Fruit fly (Drosophila melanogaster) whole organism, embryonic: ENCODE results near the gene teq.

ENCODE experiments used
- ATbp ChIP-seq: fragments of 200-800 bp; sonication (Bioruptor generic); optimal IDR thresholded peaks from 2 replicates; lab custom pipeline; 2017; ENCODE audit warnings: missing biosample characterization, mild to moderate bottlenecking, missing genetic modification characterization, missing genetic modification reagents
- CG10321 ChIP-seq: fragments of 200-800 bp; sonication (Bioruptor generic); IDR thresholded peaks from 2 replicates; pipeline ENCODE4 v1.3.6; 2022; ENCODE audit warnings: missing biosample characterization, missing genetic modification characterization
- CG10366 ChIP-seq: fragments of 200-800 bp; sonication (Bioruptor generic); IDR thresholded peaks from 2 replicates; pipeline ENCODE4 v1.3.6; 2022; ENCODE audit warnings: missing biosample characterization, missing genetic modification characterization
- CG10462 ChIP-seq: fragments of 200-800 bp; sonication (Bioruptor generic); optimal IDR thresholded peaks from 2 replicates; lab custom pipeline; 2016; ENCODE audit warnings: missing biosample characterization, missing genetic modification characterization
- CG10543 ChIP-seq: fragments of 200-800 bp; sonication (Bioruptor generic); optimal IDR thresholded peaks from 3 replicates; lab custom pipeline; 2017; ENCODE audit warnings: missing biosample characterization, mild to moderate bottlenecking, missing genetic modification characterization, moderate library complexity
- CG11504 ChIP-seq: fragments of 200-800 bp; sonication (Bioruptor generic); optimal IDR thresholded peaks from 3 replicates; lab custom pipeline; 2019; ENCODE audit warnings: missing biosample characterization, mild to moderate bottlenecking, missing genetic modification characterization, moderate library complexity
- CG13775 ChIP-seq: fragments of 200-800 bp; sonication (Bioruptor generic); optimal IDR thresholded peaks from 3 replicates; lab custom pipeline; 2017; ENCODE audit warnings: missing biosample characterization, mild to moderate bottlenecking, missing genetic modification characterization
- CG15514 ChIP-seq: fragments of 200-800 bp; sonication (Bioruptor generic); optimal IDR thresholded peaks from 3 replicates; lab custom pipeline; 2017; ENCODE audit warnings: missing biosample characterization, missing genetic modification characterization, mild to moderate bottlenecking, moderate library complexity, missing genetic modification reagents
- CG15601 ChIP-seq: fragments of 200-800 bp; sonication (Bioruptor generic); optimal IDR thresholded peaks from 3 replicates; lab custom pipeline; 2019; ENCODE audit warnings: missing biosample characterization, mild to moderate bottlenecking, missing genetic modification characterization, moderate library complexity
- CG16779 ChIP-seq: fragments of 200-800 bp; sonication (Bioruptor generic); IDR thresholded peaks from 2 replicates; pipeline ENCODE4 v1.3.6; 2022; ENCODE audit warnings: missing biosample characterization, missing genetic modification characterization
- CG17912 ChIP-seq: fragments of 200-800 bp; sonication (Bioruptor generic); optimal IDR thresholded peaks from 2 replicates; lab custom pipeline; 2018; ENCODE audit warnings: missing biosample characterization, mild to moderate bottlenecking, missing genetic modification characterization
- CG18476 ChIP-seq: fragments of 200-800 bp; sonication (Bioruptor generic); optimal IDR thresholded peaks from 2 replicates; lab custom pipeline; 2016; ENCODE audit warnings: missing biosample characterization, mild to moderate bottlenecking, missing genetic modification characterization
- CG30403 ChIP-seq: fragments of 200-800 bp; sonication (Bioruptor generic); optimal IDR thresholded peaks from 3 replicates; lab custom pipeline; 2016; ENCODE audit warnings: missing biosample characterization, missing genetic modification characterization
- CG4424 ChIP-seq: fragments of 200-800 bp; sonication (Bioruptor generic); optimal IDR thresholded peaks from 3 replicates; lab custom pipeline; 2016; ENCODE audit warnings: missing biosample characterization, missing genetic modification characterization
- CG5180 ChIP-seq: fragments of 200-800 bp; sonication (Bioruptor generic); optimal IDR thresholded peaks from 3 replicates; lab custom pipeline; 2017; ENCODE audit warnings: missing biosample characterization, missing genetic modification characterization, mild to moderate bottlenecking, moderate library complexity, missing genetic modification reagents
- CG8765 ChIP-seq: fragments of 200-800 bp; sonication (Bioruptor generic); IDR thresholded peaks from 2 replicates; pipeline ENCODE4 v1.3.6; 2022; ENCODE audit warnings: missing biosample characterization, missing genetic modification characterization
- CG9215 ChIP-seq: fragments of 200-800 bp; sonication (Bioruptor generic); IDR thresholded peaks from 2 replicates; pipeline ENCODE4 v1.3.6; 2022; ENCODE audit warnings: missing biosample characterization, missing genetic modification characterization
- CG9437 ChIP-seq: fragments of 200-800 bp; sonication (Bioruptor generic); optimal IDR thresholded peaks from 2 replicates; lab custom pipeline; 2018; ENCODE audit warnings: missing biosample characterization, mild to moderate bottlenecking, missing genetic modification characterization
- CG9727 ChIP-seq: fragments of 200-800 bp; sonication (Bioruptor generic); optimal IDR thresholded peaks from 3 replicates; lab custom pipeline; 2017; ENCODE audit warnings: missing biosample characterization, mild to moderate bottlenecking, missing genetic modification characterization
- CG9817 ChIP-seq: fragments of 200-800 bp; sonication (Bioruptor generic); optimal IDR thresholded peaks from 2 replicates; lab custom pipeline; 2018; ENCODE audit warnings: missing biosample characterization, mild to moderate bottlenecking, missing genetic modification characterization, moderate library complexity
- Chrac-16 ChIP-seq: fragments of 200-800 bp; sonication (Bioruptor generic); optimal IDR thresholded peaks from 3 replicates; lab custom pipeline; 2016; ENCODE audit warnings: missing biosample characterization, missing genetic modification characterization
- ERR ChIP-seq: fragments of 200-800 bp; sonication (Bioruptor generic); optimal IDR thresholded peaks from 2 replicates; lab custom pipeline; 2016; ENCODE audit warnings: missing biosample characterization, missing genetic modification characterization
- Hand ChIP-seq: fragments of 200-800 bp; sonication (Bioruptor generic); optimal IDR thresholded peaks from 2 replicates; lab custom pipeline; 2017; ENCODE audit warnings: mild to moderate bottlenecking, missing biosample characterization, missing genetic modification reagents, missing genetic modification characterization
- Hey ChIP-seq: fragments of 200-800 bp; sonication (Bioruptor generic); optimal IDR thresholded peaks from 3 replicates; lab custom pipeline; 2018; ENCODE audit warnings: missing biosample characterization, mild to moderate bottlenecking, missing genetic modification characterization
- HmgZ ChIP-seq: fragments of 200-800 bp; sonication (Bioruptor generic); optimal IDR thresholded peaks from 2 replicates; lab custom pipeline; 2018; ENCODE audit warnings: missing biosample characterization, mild to moderate bottlenecking, missing genetic modification characterization
- Hr51 ChIP-seq, 2 experiments: fragments of 200-800 bp; sonication (Bioruptor generic); optimal IDR thresholded peaks; 2 replicates in 1 of 2; 3 replicates in 1 of 2; lab custom pipeline; 2016 to 2018; ENCODE audit warnings: missing biosample characterization in 2 of 2, missing genetic modification characterization in 2 of 2, mild to moderate bottlenecking in 1 of 2, moderate library complexity in 1 of 2
- Lhr ChIP-seq: fragments of 200-800 bp; sonication (Bioruptor generic); optimal IDR thresholded peaks from 3 replicates; lab custom pipeline; 2017; ENCODE audit warnings: mild to moderate bottlenecking, missing biosample characterization, missing genetic modification reagents, missing genetic modification characterization
- Med ChIP-seq: fragments of 200-800 bp; sonication (Bioruptor generic); peaks from one replicate; lab custom pipeline; 2016; ENCODE audit warnings: missing biosample characterization, missing genetic modification characterization, mild to moderate bottlenecking, inconsistent platforms, moderate library complexity
- Ravus ChIP-seq: fragments of 200-800 bp; sonication (Bioruptor generic); IDR thresholded peaks from 2 replicates; pipeline ENCODE4 v1.3.6; 2022; ENCODE audit warnings: missing biosample characterization, missing genetic modification characterization
- Xrp1 ChIP-seq: fragments of 200-800 bp; sonication (Bioruptor generic); IDR thresholded peaks from 2 replicates; pipeline ENCODE4 v1.3.6; 2022; ENCODE audit warnings: missing biosample characterization, missing genetic modification characterization
- cg ChIP-seq: fragments of 200-800 bp; sonication (Bioruptor generic); optimal IDR thresholded peaks from 3 replicates; lab custom pipeline; 2019; ENCODE audit warnings: missing biosample characterization, mild to moderate bottlenecking, missing genetic modification characterization, moderate library complexity
- ci ChIP-seq: fragments of 200-800 bp; sonication (Bioruptor generic); IDR thresholded peaks from 3 replicates; pipeline ENCODE4 v1.3.6; 2022; ENCODE audit warnings: missing biosample characterization, missing genetic modification characterization
- dmrt99B ChIP-seq: fragments of 200-800 bp; sonication (Bioruptor generic); optimal IDR thresholded peaks from 2 replicates; lab custom pipeline; 2018; ENCODE audit warnings: missing biosample characterization, mild to moderate bottlenecking, missing genetic modification characterization, moderate library complexity
- grau ChIP-seq: fragments of 200-800 bp; optimal IDR thresholded peaks from 3 replicates; lab custom pipeline; 2019; ENCODE audit warnings: missing biosample characterization, mild to moderate bottlenecking, missing genetic modification characterization, moderate library complexity
- grn ChIP-seq: fragments of 200-800 bp; sonication (Bioruptor generic); optimal IDR thresholded peaks from 3 replicates; lab custom pipeline; 2017; ENCODE audit warnings: missing biosample characterization, missing genetic modification characterization
- hth ChIP-seq: fragments of >200 bp; optimal IDR thresholded peaks from 2 replicates; lab custom pipeline; 2017; ENCODE audit warnings: inconsistent platforms
- kay ChIP-seq: fragments of 200-800 bp; sonication (Bioruptor generic); optimal IDR thresholded peaks from 2 replicates; lab custom pipeline; 2016; ENCODE audit warnings: missing biosample characterization, missing genetic modification characterization
- klu ChIP-seq: fragments of 200-800 bp; sonication (Bioruptor generic); IDR thresholded peaks from 2 replicates; pipeline ENCODE4 v1.3.6; 2022; ENCODE audit warnings: missing biosample characterization, missing genetic modification characterization
- luna ChIP-seq: fragments of 200-800 bp; sonication (Bioruptor generic); optimal IDR thresholded peaks from 2 replicates; lab custom pipeline; 2016; ENCODE audit warnings: missing biosample characterization, missing genetic modification characterization
- org-1 ChIP-seq: fragments of 200-800 bp; sonication (Bioruptor generic); optimal IDR thresholded peaks from 2 replicates; lab custom pipeline; 2017; ENCODE audit warnings: missing biosample characterization, missing genetic modification characterization
- pan ChIP-seq, 4 experiments: fragments of >200 bp in 3 of 4; fragments of 200-800 bp in 1 of 4; sonication (Bioruptor generic) in 1 of 4; optimal IDR thresholded peaks in 3 of 4; IDR thresholded peaks in 1 of 4; 2 replicates each; pipeline versions ENCODE4 v1.3.6 to Lab custom; 2017 to 2022; ENCODE audit warnings: missing biosample characterization in 2 of 4, missing genetic modification characterization in 2 of 4, mixed read lengths in 1 of 4
- psq ChIP-seq: fragments of 200-800 bp; sonication (Bioruptor generic); optimal IDR thresholded peaks from 2 replicates; lab custom pipeline; 2017; ENCODE audit warnings: missing biosample characterization, missing genetic modification characterization
- pum ChIP-seq: fragments of 200-800 bp; sonication (Bioruptor generic); optimal IDR thresholded peaks from 2 replicates; lab custom pipeline; 2016; ENCODE audit warnings: missing biosample characterization, missing genetic modification characterization
- ranshi ChIP-seq: fragments of 200-800 bp; sonication (Bioruptor generic); IDR thresholded peaks from 2 replicates; pipeline ENCODE4 v1.3.6; 2022; ENCODE audit warnings: missing biosample characterization, missing genetic modification characterization
- sd ChIP-seq: fragments of 200-800 bp; sonication (Bioruptor generic); optimal IDR thresholded peaks from 3 replicates; lab custom pipeline; 2018; ENCODE audit warnings: missing biosample characterization, mild to moderate bottlenecking, missing genetic modification characterization, moderate library complexity
- sens ChIP-seq: fragments of 200-800 bp; sonication (Bioruptor generic); peaks from one replicate; lab custom pipeline; 2016; ENCODE audit warnings: missing biosample characterization, missing genetic modification characterization
- sima ChIP-seq: fragments of 200-800 bp; sonication (Bioruptor generic); optimal IDR thresholded peaks from 2 replicates; lab custom pipeline; 2016; ENCODE audit warnings: missing biosample characterization, missing genetic modification characterization
- sna ChIP-seq: fragments of 200-800 bp; sonication (Bioruptor generic); IDR thresholded peaks from 2 replicates; pipeline ENCODE4 v1.3.6; 2022; ENCODE audit warnings: missing biosample characterization, missing genetic modification characterization; ENCODE audit not compliant: partially characterized antibody
- so ChIP-seq: fragments of 200-800 bp; sonication (Bioruptor generic); IDR thresholded peaks from 3 replicates; pipeline ENCODE4 v1.3.6; 2022; ENCODE audit warnings: missing biosample characterization, missing genetic modification characterization
- ttk ChIP-seq: fragments of 200-800 bp; sonication (Bioruptor generic); IDR thresholded peaks from 2 replicates; pipeline ENCODE4 v2.1.2; 2022; ENCODE audit warnings: missing biosample characterization, missing genetic modification characterization
- unc-4 ChIP-seq: fragments of 200-800 bp; sonication (Bioruptor generic); IDR thresholded peaks from 2 replicates; pipeline ENCODE4 v1.3.6; 2022; ENCODE audit warnings: missing biosample characterization, missing genetic modification characterization; ENCODE audit not compliant: partially characterized antibody

The teq gene

dm6 chr3L:9094980-9095425, 20.6 kb downstream of the teq start (continued):
- no peak for TF ChIP-seq CG17912 (GFP tag; lab: Kevin White, UChicago)
- no peak for TF ChIP-seq Hr51 (GFP tag; optimal IDR thresholded peaks at IDR 0.05; lab: Kevin White, UChicago)
- no peak for TF ChIP-seq dmrt99B (tag; lab: Kevin White, UChicago)
- TF ChIP-seq Chrac-16 (GFP tag; lab: Kevin White, UChicago): no peak
- peak; percentile 37 for TF ChIP-seq Med (GFP tag; lab: Kevin White, UChicago)
- no peak for TF ChIP-seq CG9817 (tag; lab: Kevin White, UChicago)
- TF ChIP-seq CG16779: no peak
- no peak for TF ChIP-seq CG13775 (GFP tag; lab: Kevin White, UChicago)
- TF ChIP-seq CG9215 (GFP tag; lab: Robert Waterston, UW): no peak
- TF ChIP-seq Hey (tag; lab: Kevin White, UChicago): peak; percentile 96
- TF ChIP-seq cg: peak; percentile 48
- peak; percentile 79 for TF ChIP-seq HmgZ
- TF ChIP-seq ttk (GFP tag; lab: Robert Waterston, UW): no peak
- no peak for TF ChIP-seq sna (GFP tag; lab: Robert Waterston, UW)
- TF ChIP-seq org-1 (GFP tag; lab: Kevin White, UChicago): no peak
- peak; percentile 68; the same call in 2 of the 3 replicates for TF ChIP-seq so (GFP tag; lab: Robert Waterston, UW)
- no peak for TF ChIP-seq CG15601 (tag; lab: Kevin White, UChicago)
- no peak for TF ChIP-seq ERR (GFP tag; lab: Kevin White, UChicago)
- peak; percentile 29 for TF ChIP-seq CG15514 (GFP tag; lab: Kevin White, UChicago)
- TF ChIP-seq pan (optimal IDR thresholded peaks at IDR 0.05; lab: Kevin White, UChicago): no peak
- TF ChIP-seq pan (GFP tag; optimal IDR thresholded peaks at IDR 0.05 in 1 of 2, IDR thresholded peaks at IDR 0.05 in 1 of 2): no peak
- TF ChIP-seq CG10321 (GFP tag; lab: Robert Waterston, UW): no peak
- TF ChIP-seq CG9437 (GFP tag; lab: Kevin White, UChicago): peak; percentile 36
- TF ChIP-seq sd (tag; lab: Kevin White, UChicago): peak; percentile 70
- TF ChIP-seq pum: no peak
- TF ChIP-seq CG10543 (GFP tag; lab: Kevin White, UChicago): peak; percentile 25
- no peak for TF ChIP-seq Hand
- no peak for TF ChIP-seq Ravus (GFP tag; lab: Robert Waterston, UW)
- no peak for TF ChIP-seq unc-4 (GFP tag; lab: Robert Waterston, UW)
- TF ChIP-seq CG4424 (GFP tag; lab: Kevin White, UChicago): no peak
- TF ChIP-seq CG18476: no peak
- no peak for TF ChIP-seq CG10462 (GFP tag; lab: Kevin White, UChicago)
- TF ChIP-seq luna (GFP tag; lab: Kevin White, UChicago): no peak
- no peak for TF ChIP-seq klu (GFP tag; lab: Robert Waterston, UW)
- TF ChIP-seq kay (GFP tag; lab: Kevin White, UChicago): peak; percentile 66
- TF ChIP-seq sima (GFP tag; lab: Kevin White, UChicago): no peak
- no peak for TF ChIP-seq CG11504 (tag; lab: Kevin White, UChicago)
- peak; percentile 59 for TF ChIP-seq CG9727 (GFP tag; lab: Kevin White, UChicago)
- TF ChIP-seq psq (GFP tag; lab: Kevin White, UChicago): no peak
- peak; percentile 86 for TF ChIP-seq grn (GFP tag; lab: Kevin White, UChicago)
- peak; percentile 33; the same call in 1 of the 3 replicates for TF ChIP-seq ci (GFP tag; lab: Robert Waterston, UW)
- TF ChIP-seq sens: peak; percentile 11
- no peak for TF ChIP-seq ATbp (GFP tag; lab: Kevin White, UChicago)
- TF ChIP-seq ranshi (GFP tag; lab: Robert Waterston, UW): no peak
- no peak for TF ChIP-seq grau
- no peak for TF ChIP-seq CG10366
- peak; percentile 89 for TF ChIP-seq CG5180 (GFP tag; lab: Kevin White, UChicago)
- TF ChIP-seq Xrp1: 0 out of 2 replicates have a peak, but pooled peaks have one; percentile 4
- no peak for TF ChIP-seq Lhr (GFP tag; lab: Kevin White, UChicago)
- no peak for TF ChIP-seq CG30403 (GFP tag; lab: Kevin White, UChicago)
- TF ChIP-seq CG8765 (GFP tag; lab: Robert Waterston, UW): no peak
- TF ChIP-seq hth (lab: Kevin White, UChicago): no peak
